Worm (Caenorhabditis elegans): ENCODE results near the gene R12B2.7.

The R12B2.7 gene

DNA sequence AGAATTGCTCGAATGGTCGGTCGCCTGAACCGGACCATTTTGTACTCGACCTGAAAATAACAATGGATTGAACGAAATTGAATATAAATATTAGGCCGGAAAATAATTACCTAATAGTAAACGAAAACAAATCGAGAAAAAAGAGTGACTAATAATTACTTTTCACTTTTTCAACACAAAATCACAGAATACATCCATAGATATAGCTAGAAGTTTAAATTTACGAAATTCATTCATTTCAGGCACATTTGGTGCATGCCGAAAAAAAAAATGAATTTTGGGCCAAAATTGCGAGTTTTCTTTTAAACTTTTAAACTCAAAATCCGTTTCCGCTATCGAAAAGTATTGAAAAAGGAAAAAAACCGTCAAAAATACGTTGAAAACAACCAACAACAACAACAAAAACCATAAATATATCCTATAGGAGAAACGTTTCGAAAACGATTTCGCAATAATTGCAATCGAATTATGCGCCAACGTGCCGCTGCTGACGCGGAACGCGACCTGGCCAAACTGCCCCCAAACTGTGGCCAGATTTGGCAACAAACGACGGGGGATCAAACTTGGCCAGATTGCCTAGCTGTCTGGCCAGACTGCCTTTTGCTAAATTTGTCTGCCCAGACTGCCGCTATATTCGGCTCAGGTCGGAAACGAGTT is 29.4 kb upstream of the R12B2.7 start, which contains the start of gene Y37B11A.3 (continued):
- peak; percentile 77 to 82 (median 81) for TF ChIP-seq dpl-1 (GFP tag; optimal IDR thresholded peaks at IDR 0.05)
- peak; percentile 86 for TF ChIP-seq isw-1 (GFP tag; IDR thresholded peaks at IDR 0.05)
- TF ChIP-seq fkh-10 (GFP tag; optimal IDR thresholded peaks at IDR 0.05): peak; percentile 11
- peak in 1 of 2 experiments; percentile 51 for TF ChIP-seq ztf-11 (tag; optimal IDR thresholded peaks at IDR 0.05)

ce11 chrIII:5790550-5790949 is 24.3 kb upstream of the R12B2.7 start, which contains the start of gene rev-3:
TSS of gene rev-3 (minus strand) at chrIII:5790650.
- TF ChIP-seq ztf-4 (tag; optimal IDR thresholded peaks at IDR 0.05) (no peak), lir-3 (tag; optimal IDR thresholded peaks at IDR 0.05; ENCODE audit: poor library complexity) (no peak), dpl-1 (GFP tag; optimal IDR thresholded peaks at IDR 0.05) (no peak), snpc-4 (tag; optimal IDR thresholded peaks at IDR 0.05) (no peak), jun-1 (tag; optimal IDR thresholded peaks at IDR 0.05) (no peak), unc-98 (GFP tag; IDR thresholded peaks at IDR 0.05) (no peak), efl-1 (optimal IDR thresholded peaks at IDR 0.05) (no peak), efl-1 (GFP tag; optimal IDR thresholded peaks at IDR 0.05 in 1 of 2) (no peak), dsc-1 (tag; optimal IDR thresholded peaks at IDR 0.05) (no peak), hpl-2 (GFP tag; optimal IDR thresholded peaks at IDR 0.05) (no peak), rnt-1 (tag; optimal IDR thresholded peaks at IDR 0.05) (no peak), snu-23 (GFP tag; optimal IDR thresholded peaks at IDR 0.05) (no peak), lin-35 (GFP tag; optimal IDR thresholded peaks at IDR 0.05) (no peak), nhr-84 (tag; optimal IDR thresholded peaks at IDR 0.05) (no peak), grh-1 (GFP tag; IDR thresholded peaks at IDR 0.05) (no peak), sup-37 (GFP tag; optimal IDR thresholded peaks at IDR 0.05) (no peak), mdl-1 (tag; optimal IDR thresholded peaks at IDR 0.05) (no peak), ces-1 (GFP tag; optimal IDR thresholded peaks at IDR 0.05) (no peak), C04F5.9 (tag; optimal IDR thresholded peaks at IDR 0.05) (no peak), nhr-71 (tag; optimal IDR thresholded peaks at IDR 0.05) (no peak)

DNA sequence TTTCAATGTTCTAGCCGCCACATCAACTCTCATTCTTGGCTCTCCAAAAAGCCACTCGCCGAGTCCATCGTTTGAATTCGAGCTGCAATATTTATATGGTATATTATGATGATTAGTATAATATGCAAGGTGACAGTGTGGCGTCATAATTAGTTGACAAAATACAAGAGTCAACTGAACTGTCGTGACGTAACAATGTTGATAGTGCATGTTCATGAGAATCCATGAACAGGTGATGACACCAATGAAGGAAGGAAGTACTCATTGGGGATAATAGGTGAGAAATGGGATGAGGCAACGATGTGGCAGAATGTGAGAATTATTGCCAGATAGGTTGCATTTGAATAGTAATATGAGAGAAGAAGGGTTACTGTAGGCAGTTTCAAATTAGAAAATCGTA is 19.9 kb upstream of the R12B2.7 start:
- TF ChIP-seq efl-1 (optimal IDR thresholded peaks at IDR 0.05) (no peak), efl-1 (GFP tag; optimal IDR thresholded peaks at IDR 0.05 in 1 of 2) (peak in 1 of 2 experiments; percentile 44), C16A3.4 (tag; optimal IDR thresholded peaks at IDR 0.05) (no peak)

- TF ChIP-seq fos-1 (tag; optimal IDR thresholded peaks at IDR 0.05) (no peak), grh-1 (GFP tag; IDR thresholded peaks at IDR 0.05) (no peak), blmp-1 (tag; optimal IDR thresholded peaks at IDR 0.05) (no peak), fkh-10 (GFP tag; optimal IDR thresholded peaks at IDR 0.05) (no peak), hlh-17 (GFP tag; optimal IDR thresholded peaks at IDR 0.05; ENCODE audit: borderline replicate concordance) (no peak), ztf-11 (tag; optimal IDR thresholded peaks at IDR 0.05) (no peak), C34B4.2 (tag; optimal IDR thresholded peaks at IDR 0.05) (no peak), swsn-7 (tag; optimal IDR thresholded peaks at IDR 0.05) (no peak), zag-1 (tag; optimal IDR thresholded peaks at IDR 0.05) (no peak), aha-1 (tag; optimal IDR thresholded peaks at IDR 0.05) (no peak), alr-1 (tag; optimal IDR thresholded peaks at IDR 0.05; ENCODE audit: borderline replicate concordance) (no peak), unc-86 (tag; optimal IDR thresholded peaks at IDR 0.05) (no peak), lin-14 (GFP tag; optimal IDR thresholded peaks at IDR 0.05) (peak; percentile 44), fkh-8 (tag; optimal IDR thresholded peaks at IDR 0.05) (no peak), tbx-2 (tag; optimal IDR thresholded peaks at IDR 0.05) (peak; percentile 4)
Observed at ce11 chrIII:5798747-5799146, 16.1 kb upstream of the R12B2.7 start, which contains the start of gene ceh-10. TSS of gene ceh-10 (plus strand) at chrIII:5799047.

Measured in whole organism, L1 larva.